Fruit fly (Drosophila melanogaster) whole organism, embryonic: ENCODE results near the gene CG10510.

ENCODE experiments used
- Adf1 ChIP-seq: fragments of 200-800 bp; sonication (Bioruptor generic); IDR thresholded peaks from 2 replicates; pipeline ENCODE4 v1.3.6; 2022; ENCODE audit warnings: missing biosample characterization, missing genetic modification characterization
- Antp ChIP-seq: fragments of 200-800 bp; sonication (Bioruptor generic); optimal IDR thresholded peaks from 3 replicates; lab custom pipeline; 2016; ENCODE audit warnings: missing biosample characterization, missing genetic modification characterization
- CG10209 ChIP-seq: fragments of 200-800 bp; sonication (Bioruptor generic); optimal IDR thresholded peaks from 3 replicates; lab custom pipeline; 2017; ENCODE audit warnings: missing biosample characterization, mild to moderate bottlenecking, missing genetic modification characterization, missing genetic modification reagents
- CG10959 ChIP-seq: fragments of 200-800 bp; sonication (Bioruptor generic); IDR thresholded peaks from 2 replicates; pipeline ENCODE4 v1.3.6; 2022; ENCODE audit warnings: missing biosample characterization, missing genetic modification characterization
- CG11695 ChIP-seq: fragments of 200-800 bp; sonication (Bioruptor generic); IDR thresholded peaks from 3 replicates; pipeline ENCODE4 v1.3.6; 2022; ENCODE audit warnings: missing biosample characterization, missing genetic modification characterization
- CG12104 ChIP-seq: fragments of 200-800 bp; sonication (Bioruptor generic); optimal IDR thresholded peaks from 3 replicates; lab custom pipeline; 2016; ENCODE audit warnings: missing biosample characterization, missing genetic modification characterization
- CG12391 ChIP-seq: fragments of 200-800 bp; sonication (Bioruptor generic); optimal IDR thresholded peaks from 3 replicates; lab custom pipeline; 2018; ENCODE audit warnings: missing biosample characterization, mild to moderate bottlenecking, missing genetic modification characterization, moderate library complexity
- CG15514 ChIP-seq: fragments of 200-800 bp; sonication (Bioruptor generic); optimal IDR thresholded peaks from 3 replicates; lab custom pipeline; 2017; ENCODE audit warnings: missing biosample characterization, missing genetic modification characterization, mild to moderate bottlenecking, moderate library complexity, missing genetic modification reagents
- CG16815 ChIP-seq: fragments of 200-800 bp; sonication (Bioruptor generic); optimal IDR thresholded peaks from 3 replicates; lab custom pipeline; 2017; ENCODE audit warnings: missing biosample characterization, mild to moderate bottlenecking, missing genetic modification characterization
- CG18619 ChIP-seq: fragments of 200-800 bp; sonication (Bioruptor generic); optimal IDR thresholded peaks from 3 replicates; lab custom pipeline; 2017; ENCODE audit warnings: missing biosample characterization, mild to moderate bottlenecking, missing genetic modification characterization
- CG42726 ChIP-seq: fragments of 200-800 bp; sonication (Bioruptor generic); IDR thresholded peaks from 2 replicates; pipeline ENCODE4 v1.3.6; 2022; ENCODE audit warnings: missing biosample characterization, missing genetic modification characterization; ENCODE audit not compliant: partially characterized antibody
- CG4854 ChIP-seq: fragments of 200-800 bp; sonication (Bioruptor generic); optimal IDR thresholded peaks from 2 replicates; lab custom pipeline; 2016; ENCODE audit warnings: missing biosample characterization, missing genetic modification characterization, inconsistent platforms
- CG5180 ChIP-seq: fragments of 200-800 bp; sonication (Bioruptor generic); optimal IDR thresholded peaks from 3 replicates; lab custom pipeline; 2017; ENCODE audit warnings: missing biosample characterization, missing genetic modification characterization, mild to moderate bottlenecking, moderate library complexity, missing genetic modification reagents
- CG5953 ChIP-seq: fragments of 200-800 bp; sonication (Bioruptor generic); IDR thresholded peaks from 2 replicates; pipeline ENCODE4 v1.3.6; 2022; ENCODE audit warnings: missing biosample characterization, missing genetic modification characterization
- CG6689 ChIP-seq: fragments of 200-800 bp; sonication (Bioruptor generic); IDR thresholded peaks from 2 replicates; pipeline ENCODE4 v1.3.6; 2022; ENCODE audit warnings: missing biosample characterization, missing genetic modification characterization
- CG8359 ChIP-seq: fragments of 200-800 bp; sonication (Bioruptor generic); optimal IDR thresholded peaks from 2 replicates; lab custom pipeline; 2017; ENCODE audit warnings: missing biosample characterization, mild to moderate bottlenecking, missing genetic modification characterization, borderline replicate concordance
- CG8765 ChIP-seq: fragments of 200-800 bp; sonication (Bioruptor generic); IDR thresholded peaks from 2 replicates; pipeline ENCODE4 v1.3.6; 2022; ENCODE audit warnings: missing biosample characterization, missing genetic modification characterization
- Dek ChIP-seq: fragments of 200-800 bp; sonication (Bioruptor generic); optimal IDR thresholded peaks from 3 replicates; lab custom pipeline; 2019; ENCODE audit warnings: missing biosample characterization, mild to moderate bottlenecking, missing genetic modification characterization, moderate library complexity
- Dp ChIP-seq: fragments of 200-800 bp; sonication (Bioruptor generic); optimal IDR thresholded peaks from 2 replicates; lab custom pipeline; 2018; ENCODE audit warnings: missing biosample characterization, mild to moderate bottlenecking, missing genetic modification characterization, moderate library complexity
- Elba2 ChIP-seq: fragments of 200-800 bp; sonication (Bioruptor generic); optimal IDR thresholded peaks from 3 replicates; lab custom pipeline; 2016; ENCODE audit warnings: missing biosample characterization, missing genetic modification characterization
- H2.0 ChIP-seq: fragments of 200-800 bp; sonication (Bioruptor generic); IDR thresholded peaks from 2 replicates; pipeline ENCODE4 v1.3.6; 2022; ENCODE audit warnings: missing biosample characterization, missing genetic modification characterization
- Hr3 ChIP-seq: fragments of 200-800 bp; sonication (Bioruptor generic); optimal IDR thresholded peaks from 3 replicates; lab custom pipeline; 2016; ENCODE audit warnings: missing biosample characterization, missing genetic modification characterization
- Hr51 ChIP-seq, 2 experiments: fragments of 200-800 bp; sonication (Bioruptor generic); optimal IDR thresholded peaks; 2 replicates in 1 of 2; 3 replicates in 1 of 2; lab custom pipeline; 2016 to 2018; ENCODE audit warnings: missing biosample characterization in 2 of 2, missing genetic modification characterization in 2 of 2, mild to moderate bottlenecking in 1 of 2, moderate library complexity in 1 of 2
- MBD-R2 ChIP-seq: fragments of 200-800 bp; sonication (Bioruptor generic); IDR thresholded peaks from 2 replicates; pipeline ENCODE4 v1.3.6; 2022; ENCODE audit warnings: missing biosample characterization, missing genetic modification characterization
- Nf-YA ChIP-seq: fragments of 200-800 bp; sonication (Bioruptor generic); IDR thresholded peaks from 2 replicates; pipeline ENCODE4 v1.3.6; 2022; ENCODE audit warnings: missing biosample characterization, missing genetic modification characterization
- Rx ChIP-seq: fragments of 200-800 bp; sonication (Bioruptor generic); IDR thresholded peaks from 2 replicates; pipeline ENCODE4 v1.3.6; 2022; ENCODE audit warnings: missing biosample characterization, missing genetic modification characterization
- Scr ChIP-seq: fragments of 200-800 bp; sonication (Bioruptor generic); IDR thresholded peaks from 2 replicates; pipeline ENCODE4 v1.3.6; 2022; ENCODE audit warnings: missing biosample characterization, missing genetic modification characterization; ENCODE audit not compliant: partially characterized antibody
- TFAM ChIP-seq: fragments of 200-800 bp; sonication (Bioruptor generic); optimal IDR thresholded peaks from 2 replicates; lab custom pipeline; 2017; ENCODE audit warnings: missing biosample characterization, missing genetic modification characterization, inconsistent platforms
- aop ChIP-seq: fragments of 200-800 bp; sonication (Bioruptor generic); IDR thresholded peaks from 2 replicates; pipeline ENCODE4 v1.3.6; 2022; ENCODE audit warnings: missing biosample characterization, missing genetic modification characterization
- ara ChIP-seq: fragments of 200-800 bp; sonication (Bioruptor generic); IDR thresholded peaks from 2 replicates; pipeline ENCODE4 v1.3.6; 2022; ENCODE audit warnings: missing biosample characterization, missing genetic modification characterization
- ase ChIP-seq: fragments of 200-800 bp; sonication (Bioruptor generic); IDR thresholded peaks from 3 replicates; pipeline ENCODE4 v1.3.6; 2022; ENCODE audit warnings: missing biosample characterization, missing genetic modification characterization
- bsh ChIP-seq, 2 experiments: fragments of 200-800 bp; sonication (Bioruptor generic); optimal IDR thresholded peaks; 2 replicates each; lab custom pipeline; 2017 to 2018; ENCODE audit warnings: mild to moderate bottlenecking in 2 of 2, missing biosample characterization in 2 of 2, missing genetic modification characterization in 2 of 2, moderate library complexity in 1 of 2
- crc ChIP-seq: fragments of 200-800 bp; sonication (Bioruptor generic); optimal IDR thresholded peaks from 2 replicates; lab custom pipeline; 2016; ENCODE audit warnings: missing biosample characterization, missing genetic modification characterization
- crol ChIP-seq: fragments of 200-800 bp; sonication (Bioruptor generic); IDR thresholded peaks from 2 replicates; pipeline ENCODE4 v1.3.6; 2022; ENCODE audit warnings: missing biosample characterization, missing genetic modification characterization
- crp ChIP-seq, 2 experiments: fragments of 200-800 bp; sonication (Bioruptor generic); optimal IDR thresholded peaks; 2 replicates in 1 of 2; 3 replicates in 1 of 2; lab custom pipeline; 2017; ENCODE audit warnings: missing biosample characterization in 2 of 2, missing genetic modification characterization in 2 of 2, mild to moderate bottlenecking in 1 of 2, moderate library complexity in 1 of 2
- grau ChIP-seq: fragments of 200-800 bp; optimal IDR thresholded peaks from 3 replicates; lab custom pipeline; 2019; ENCODE audit warnings: missing biosample characterization, mild to moderate bottlenecking, missing genetic modification characterization, moderate library complexity
- grn ChIP-seq: fragments of 200-800 bp; sonication (Bioruptor generic); optimal IDR thresholded peaks from 3 replicates; lab custom pipeline; 2017; ENCODE audit warnings: missing biosample characterization, missing genetic modification characterization
- ham ChIP-seq: fragments of 200-800 bp; sonication (Bioruptor generic); IDR thresholded peaks from 2 replicates; pipeline ENCODE4 v1.3.6; 2022; ENCODE audit warnings: missing biosample characterization, missing genetic modification characterization
- mirr ChIP-seq: fragments of 200-800 bp; sonication (Bioruptor generic); optimal IDR thresholded peaks from 3 replicates; lab custom pipeline; 2018; ENCODE audit warnings: missing biosample characterization, mild to moderate bottlenecking, missing genetic modification characterization
- p53 ChIP-seq: fragments of 200-800 bp; sonication (Bioruptor generic); optimal IDR thresholded peaks from 2 replicates; lab custom pipeline; 2016; ENCODE audit warnings: missing biosample characterization, missing genetic modification characterization
- sens-2 ChIP-seq: fragments of 200-800 bp; sonication (Bioruptor generic); IDR thresholded peaks from 2 replicates; pipeline ENCODE4 v1.3.6; 2022; ENCODE audit warnings: missing biosample characterization, missing genetic modification characterization
- seq ChIP-seq: fragments of 200-800 bp; sonication (Bioruptor generic); IDR thresholded peaks from 2 replicates; pipeline ENCODE4 v1.3.6; 2022; ENCODE audit warnings: missing biosample characterization, missing genetic modification characterization
- slbo ChIP-seq: fragments of 200-800 bp; sonication (Bioruptor generic); IDR thresholded peaks from 2 replicates; pipeline ENCODE4 v1.3.6; 2022; ENCODE audit warnings: missing biosample characterization, missing genetic modification characterization
- slou ChIP-seq: fragments of 200-800 bp; sonication (Bioruptor generic); optimal IDR thresholded peaks from 3 replicates; lab custom pipeline; 2016; ENCODE audit warnings: missing biosample characterization, missing genetic modification characterization
- slp2 ChIP-seq: fragments of 200-800 bp; sonication (Bioruptor generic); optimal IDR thresholded peaks from 2 replicates; lab custom pipeline; 2016; ENCODE audit warnings: missing biosample characterization, missing genetic modification characterization
- sna ChIP-seq: fragments of 200-800 bp; sonication (Bioruptor generic); IDR thresholded peaks from 2 replicates; pipeline ENCODE4 v1.3.6; 2022; ENCODE audit warnings: missing biosample characterization, missing genetic modification characterization; ENCODE audit not compliant: partially characterized antibody
- sr ChIP-seq: fragments of 200-800 bp; sonication (Bioruptor generic); IDR thresholded peaks from 3 replicates; pipeline ENCODE4 v1.3.6; 2022; ENCODE audit warnings: missing biosample characterization, missing genetic modification characterization
- stc ChIP-seq: fragments of 200-800 bp; sonication (Bioruptor generic); IDR thresholded peaks from 2 replicates; pipeline ENCODE4 v1.3.6; 2022; ENCODE audit warnings: missing biosample characterization, missing genetic modification characterization
- trh ChIP-seq: fragments of 200-800 bp; sonication (Bioruptor generic); optimal IDR thresholded peaks from 2 replicates; lab custom pipeline; 2016; ENCODE audit warnings: missing biosample characterization, missing genetic modification characterization
- unc-4 ChIP-seq: fragments of 200-800 bp; sonication (Bioruptor generic); IDR thresholded peaks from 2 replicates; pipeline ENCODE4 v1.3.6; 2022; ENCODE audit warnings: missing biosample characterization, missing genetic modification characterization; ENCODE audit not compliant: partially characterized antibody

Gene CG10510

DNA sequence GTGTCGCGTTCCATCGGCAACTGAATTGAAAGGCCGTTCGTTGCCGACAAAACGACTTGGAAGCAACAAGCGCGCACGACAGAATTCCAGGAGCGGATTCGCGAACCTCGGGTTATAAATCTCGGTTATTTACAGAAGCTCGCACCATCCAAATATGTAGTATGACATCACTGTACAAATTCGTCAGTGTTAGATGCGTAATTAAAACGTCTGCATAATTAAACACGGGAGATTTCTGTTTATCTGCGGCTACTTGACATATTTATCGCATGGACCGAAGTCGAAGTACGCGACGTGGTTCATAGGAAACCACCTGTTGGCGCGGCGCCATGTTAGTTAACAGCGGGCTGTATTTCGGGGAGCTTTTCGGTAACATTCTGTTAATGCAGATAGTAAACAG lies 38.0 kb downstream of the CG10510 start, which contains the start of gene Ac78C (continued):
- no peak for TF ChIP-seq bsh (GFP tag; optimal IDR thresholded peaks at IDR 0.05; lab: Kevin White, UChicago)
- peak; percentile 48 for TF ChIP-seq slou (GFP tag; lab: Kevin White, UChicago)
- peak; percentile 72 for TF ChIP-seq Adf1 (GFP tag; lab: Robert Waterston, UW)
- TF ChIP-seq p53 (GFP tag; lab: Kevin White, UChicago), result peak; percentile 90
- TF ChIP-seq CG8359 (GFP tag; lab: Kevin White, UChicago), result peak; percentile 16
- peak; percentile 68; the same call in 1 of the 2 replicates for TF ChIP-seq stc
- TF ChIP-seq Dek (tag; lab: Kevin White, UChicago), result peak; percentile 85
- peak; percentile 58 for TF ChIP-seq CG16815 (GFP tag; lab: Kevin White, UChicago)
- TF ChIP-seq CG18619 (GFP tag; lab: Kevin White, UChicago), result peak; percentile 77
- peak; percentile 87 for TF ChIP-seq seq (GFP tag; lab: Robert Waterston, UW)
- TF ChIP-seq mirr, result peak; percentile 98
- peak; percentile 31 for TF ChIP-seq CG12104 (GFP tag; lab: Kevin White, UChicago)
- peak; percentile 6 for TF ChIP-seq grn (GFP tag; lab: Kevin White, UChicago)
- TF ChIP-seq crp (GFP tag; optimal IDR thresholded peaks at IDR 0.05; lab: Kevin White, UChicago), result no peak
- TF ChIP-seq Dp (GFP tag; lab: Kevin White, UChicago), result peak; percentile 6
- peak; percentile 45; the same call in 1 of the 2 replicates for TF ChIP-seq sens-2 (GFP tag; lab: Robert Waterston, UW)
- TF ChIP-seq CG12391 (tag; lab: Kevin White, UChicago), result no peak
- TF ChIP-seq ase (GFP tag; lab: Robert Waterston, UW), result peak; percentile 75; the same call in 2 of the 3 replicates
- TF ChIP-seq crc (GFP tag; lab: Kevin White, UChicago), result peak; percentile 88
- peak; percentile 93 for TF ChIP-seq CG5180 (GFP tag; lab: Kevin White, UChicago)
- peak; percentile 56 for TF ChIP-seq slp2 (GFP tag; lab: Kevin White, UChicago)
- no peak for TF ChIP-seq aop (GFP tag; lab: Robert Waterston, UW)
- peak; percentile 93 for TF ChIP-seq slbo (GFP tag; lab: Robert Waterston, UW)
- peak; percentile 42 for TF ChIP-seq trh (GFP tag; lab: Kevin White, UChicago)
- peak; percentile 83 for TF ChIP-seq grau (tag; lab: Kevin White, UChicago)
- no peak for TF ChIP-seq sna (GFP tag; lab: Robert Waterston, UW)
- peak; percentile 32; the same call in 1 of the 3 replicates for TF ChIP-seq sr (GFP tag; lab: Robert Waterston, UW)
- TF ChIP-seq unc-4, result no peak
- TF ChIP-seq CG10209, result peak; percentile 72
- TF ChIP-seq CG11695, result peak; percentile 78; the same call in 2 of the 3 replicates
- TF ChIP-seq Hr51 (GFP tag; optimal IDR thresholded peaks at IDR 0.05; lab: Kevin White, UChicago), result peak; percentile 73 to 82
- TF ChIP-seq MBD-R2 (GFP tag; lab: Robert Waterston, UW), result no peak; the same call in none of the 2 replicates
- TF ChIP-seq CG5953 (GFP tag; lab: Robert Waterston, UW), result peak; percentile 67
- peak; percentile 79 for TF ChIP-seq ara (GFP tag; lab: Robert Waterston, UW)
- peak; percentile 80 for TF ChIP-seq CG4854 (GFP tag; lab: Kevin White, UChicago)
- peak; percentile 59 for TF ChIP-seq Hr3 (GFP tag; lab: Kevin White, UChicago)
- no peak for TF ChIP-seq crol (GFP tag; lab: Robert Waterston, UW)
- peak; percentile 85 for TF ChIP-seq Nf-YA (GFP tag; lab: Robert Waterston, UW)
- peak; percentile 68 for TF ChIP-seq Rx (GFP tag; lab: Robert Waterston, UW)
- TF ChIP-seq CG8765 (GFP tag; lab: Robert Waterston, UW), result no peak; the same call in 1 of the 2 replicates
- TF ChIP-seq H2.0 (GFP tag; lab: Robert Waterston, UW), result peak; percentile 77
- TF ChIP-seq CG15514, result peak; percentile 87
- TF ChIP-seq ham (GFP tag; lab: Robert Waterston, UW), result peak; percentile 42; the same call in 1 of the 2 replicates
- 0 out of 2 replicates have a peak, but pooled peaks have one; percentile 29 for TF ChIP-seq CG42726 (GFP tag; lab: Robert Waterston, UW)
- no peak for TF ChIP-seq Elba2 (GFP tag; lab: Kevin White, UChicago)
- TF ChIP-seq CG10959, result no peak
- TF ChIP-seq Antp, result peak; percentile 95
- peak; percentile 4 for TF ChIP-seq TFAM
- peak; percentile 45 for TF ChIP-seq Scr (GFP tag; lab: Robert Waterston, UW)
- peak; percentile 78 for TF ChIP-seq CG6689 (GFP tag; lab: Robert Waterston, UW)
